Worm (Caenorhabditis elegans) whole organism, early embryonic: ENCODE data around the gene C49F5.8.

Experiments used
- B0310.2 ChIP-seq: sonication (generic microtip); optimal IDR thresholded peaks from 2 replicates; lab custom pipeline; 2016; ENCODE audit warnings: mild to moderate bottlenecking, missing genetic modification characterization, missing compliant biosample characterization
- ama-1 ChIP-seq: fragments of 150-350 bp; optimal IDR thresholded peaks from 2 replicates; lab custom pipeline; 2014
- hmbx-1 ChIP-seq: sonication (generic microtip); optimal IDR thresholded peaks from 2 replicates; lab custom pipeline; 2016; ENCODE audit warnings: mild to moderate bottlenecking, missing genetic modification characterization, missing compliant biosample characterization
- hnd-1 ChIP-seq: sonication (generic microtip); optimal IDR thresholded peaks from 2 replicates; lab custom pipeline; 2016; ENCODE audit warnings: missing genetic modification characterization, missing compliant biosample characterization
- pes-1 ChIP-seq: fragments of 200-800 bp; sonication (Bioruptor generic); IDR thresholded peaks from 2 replicates; pipeline ENCODE4 v1.3.6; 2022; ENCODE audit warnings: missing genetic modification reagents, missing genetic modification characterization, missing compliant biosample characterization
- tbx-11 ChIP-seq: fragments of 200-800 bp; sonication (Bioruptor generic); IDR thresholded peaks from 2 replicates; pipeline ENCODE4 v1.3.6; 2022; ENCODE audit warnings: missing genetic modification characterization, missing compliant biosample characterization
- tbx-37 ChIP-seq: fragments of 200-800 bp; sonication (Bioruptor generic); conservative IDR thresholded peaks from 2 replicates; pipeline ENCODE4 v1.3.6; 2022; ENCODE audit warnings: missing genetic modification reagents, missing genetic modification characterization, missing compliant biosample characterization

ce11 chrX:11963659-11964058, 3.7 kb downstream of the C49F5.8 start:
- TF ChIP-seq hmbx-1 (tag; lab: Kevin White, UChicago) (no peak), pes-1 (GFP tag; lab: Robert Waterston, UW) (no peak), tbx-37 (no peak), ama-1 (no peak), tbx-11 (GFP tag; lab: Robert Waterston, UW) (no peak), hnd-1 (tag; lab: Kevin White, UChicago) (no peak), B0310.2 (tag; lab: Kevin White, UChicago) (no peak)
